Fruit fly (Drosophila melanogaster) Kc167 (cell line): ENCODE results near the gene Hus1-like.

Experiments
- Myc ChIP-seq: fragments of >200 bp; optimal IDR thresholded peaks from 2 replicates; lab custom pipeline; 2017; ENCODE audit warnings: missing external identifiers
- Sin3A ChIP-seq: fragments of >200 bp; optimal IDR thresholded peaks from 2 replicates; lab custom pipeline; 2018; ENCODE audit warnings: missing external identifiers
- h ChIP-seq: fragments of >200 bp; optimal IDR thresholded peaks from 3 replicates; lab custom pipeline; 2018; ENCODE audit warnings: missing external identifiers
- insv ChIP-seq: fragments of >200 bp; optimal IDR thresholded peaks from 3 replicates; lab custom pipeline; 2018; ENCODE audit warnings: missing external identifiers
- psq ChIP-seq: fragments of >200 bp; optimal IDR thresholded peaks from 2 replicates; lab custom pipeline; 2017; ENCODE audit warnings: missing external identifiers
- ttk ChIP-seq: sonication (Bioruptor generic); optimal IDR thresholded peaks from 2 replicates; lab custom pipeline; 2017; ENCODE audit warnings: missing external identifiers

Gene Hus1-like

DNA sequence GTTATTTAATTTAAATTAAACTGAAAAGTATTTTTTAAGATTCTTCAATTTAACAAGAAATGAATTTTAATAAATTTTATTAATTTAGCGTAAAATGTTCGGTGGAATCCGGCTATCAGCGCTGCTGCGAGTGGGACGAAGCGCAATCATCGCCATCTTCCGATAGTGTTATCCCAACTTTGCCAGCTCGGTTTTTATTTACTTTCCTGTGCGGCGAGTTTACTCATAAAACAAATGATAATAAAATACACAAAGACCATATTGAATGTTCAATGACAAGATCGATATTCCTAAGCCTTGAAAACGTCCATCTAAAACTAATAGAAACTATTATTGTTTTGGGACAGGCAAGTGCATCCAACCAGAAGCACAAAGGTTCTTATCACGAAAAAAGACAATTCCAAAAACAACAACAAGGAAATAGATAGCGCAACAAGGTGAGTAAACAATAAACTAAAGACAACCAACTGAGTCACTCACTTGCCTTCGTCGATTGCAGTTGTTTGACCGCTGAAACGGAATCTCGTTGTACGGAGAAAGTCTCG lies 1.3 kb upstream of the Hus1-like start:
- TF ChIP-seq Sin3A (no peak), psq (no peak), h (no peak)

- TF ChIP-seq Myc (lab: Kevin White, UChicago) (no peak), Sin3A (no peak), h (no peak), psq (no peak), ttk (lab: Kevin White, UChicago) (no peak), insv (lab: Kevin White, UChicago) (no peak)
Observed at dm6 chr3R:4811124-4811935, 566 bp downstream of the Hus1-like start, which contains the start of gene Gmppb. Gmppb (plus strand) TSS chr3R:4811444.

DNA sequence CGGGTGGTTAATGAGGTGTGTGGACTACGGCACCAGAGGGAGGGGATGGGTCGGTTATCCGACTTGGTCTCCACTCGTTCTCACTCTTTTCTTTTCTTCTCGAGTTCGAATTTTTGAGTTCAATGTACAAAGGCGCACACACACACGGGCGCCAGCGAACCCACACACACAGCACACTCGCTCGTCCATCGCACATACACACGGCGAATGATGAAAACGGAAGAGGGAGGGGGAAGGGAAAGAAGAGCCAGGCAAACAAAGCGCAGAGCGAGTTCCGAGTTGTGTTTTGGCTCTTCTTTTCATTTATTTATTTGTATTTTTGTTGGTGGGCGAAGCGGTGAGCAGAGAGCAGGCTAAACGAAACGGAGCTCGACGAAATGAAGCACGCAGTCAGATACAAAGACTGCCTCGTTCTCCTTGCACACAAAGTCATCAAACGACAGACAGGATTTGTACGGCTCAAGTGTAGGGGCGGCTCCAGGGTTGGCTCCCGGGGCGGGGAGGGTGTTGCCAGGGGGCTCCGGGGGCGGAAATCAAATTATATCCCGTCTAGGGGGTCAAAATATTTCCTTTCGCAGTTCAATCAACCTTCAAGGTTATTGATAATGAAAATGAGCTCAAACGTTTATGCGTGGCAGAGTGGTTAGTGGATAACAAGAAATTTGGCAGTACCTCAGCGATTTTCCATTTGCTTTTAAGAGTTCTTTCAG lies 1.8 kb downstream of the Hus1-like start:
- TF ChIP-seq Myc (lab: Kevin White, UChicago): no peak
- no peak for TF ChIP-seq h
- no peak for TF ChIP-seq ttk (lab: Kevin White, UChicago)
- no peak for TF ChIP-seq psq
- no peak for TF ChIP-seq insv (lab: Kevin White, UChicago)
- TF ChIP-seq Sin3A: no peak

dm6 chr3R:4807582-4807981 lies 4.3 kb downstream of the Hus1-like start:
- TF ChIP-seq psq (no peak), insv (lab: Kevin White, UChicago) (no peak), Myc (lab: Kevin White, UChicago) (no peak), ttk (lab: Kevin White, UChicago) (no peak), Sin3A (no peak), h (no peak)

- no peak for TF ChIP-seq h
- TF ChIP-seq psq: no peak
- TF ChIP-seq insv (lab: Kevin White, UChicago): no peak
Observed at dm6 chr3R:4806318-4806757, 5.6 kb downstream of the Hus1-like start.

DNA sequence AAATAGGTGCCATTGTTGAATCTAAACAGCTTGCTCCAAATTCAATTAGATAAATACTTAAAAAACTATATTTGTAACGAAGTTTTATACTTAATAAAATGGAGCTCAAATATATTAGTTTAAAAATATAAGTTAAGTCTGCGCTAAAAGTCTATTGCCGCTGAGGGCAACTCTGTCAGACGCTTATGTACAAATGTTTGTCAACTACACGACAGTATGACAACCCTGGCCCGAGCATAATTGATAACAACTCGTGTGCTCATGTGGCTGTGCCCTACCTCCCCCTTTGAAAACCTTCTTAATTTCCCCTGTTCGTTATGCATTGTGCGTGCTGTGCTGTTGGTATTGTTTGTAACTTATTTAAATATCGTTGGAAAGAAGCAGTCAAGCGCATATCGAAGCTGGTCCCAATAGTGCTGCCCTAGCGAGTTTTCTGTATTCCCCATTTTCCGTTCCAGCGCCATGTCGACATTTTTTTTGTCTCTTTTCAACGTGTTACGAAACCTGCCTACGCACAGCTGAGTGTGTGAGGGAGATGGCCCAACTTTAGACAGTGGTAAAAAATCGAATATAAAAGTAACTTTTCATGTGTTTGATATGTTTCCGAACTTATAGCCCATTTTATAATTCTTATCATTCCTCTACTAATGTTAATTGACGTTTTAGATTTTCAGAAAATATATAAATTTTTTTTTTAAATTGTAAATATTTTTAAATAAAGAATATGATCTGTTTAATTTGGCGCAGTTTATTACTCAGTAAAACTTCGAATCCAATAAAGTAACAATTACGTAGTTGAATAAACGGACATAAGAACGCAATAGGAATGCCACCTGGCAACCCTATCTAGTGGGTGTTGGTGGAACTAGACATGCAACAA lies 6.8 kb downstream of the Hus1-like start:
- TF ChIP-seq psq (no peak), Sin3A (no peak), h (no peak), insv (lab: Kevin White, UChicago) (no peak), ttk (lab: Kevin White, UChicago) (no peak), Myc (lab: Kevin White, UChicago) (no peak)

DNA sequence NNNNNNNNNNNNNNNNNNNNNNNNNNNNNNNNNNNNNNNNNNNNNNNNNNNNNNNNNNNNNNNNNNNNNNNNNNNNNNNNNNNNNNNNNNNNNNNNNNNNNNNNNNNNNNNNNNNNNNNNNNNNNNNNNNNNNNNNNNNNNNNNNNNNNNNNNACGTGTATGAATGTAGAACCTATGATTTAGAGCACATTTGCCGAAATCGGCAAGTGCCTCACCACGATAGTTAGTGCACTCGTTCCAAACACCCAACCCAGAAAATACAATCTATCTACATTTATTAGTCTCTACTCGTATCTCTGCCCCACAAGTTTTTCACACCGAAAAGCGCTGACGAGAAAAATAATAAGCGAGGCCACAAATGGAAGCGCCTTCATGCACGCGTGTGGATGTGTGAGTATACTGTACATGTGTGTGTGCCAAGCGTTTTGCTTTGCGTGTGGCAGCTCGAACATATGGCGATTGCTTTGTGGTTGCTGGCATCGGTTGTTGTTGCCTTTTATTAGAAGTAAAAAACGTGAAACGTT lies 7.7 kb downstream of the Hus1-like start:
- TF ChIP-seq psq (peak; percentile 11), Sin3A (no peak)

DNA sequence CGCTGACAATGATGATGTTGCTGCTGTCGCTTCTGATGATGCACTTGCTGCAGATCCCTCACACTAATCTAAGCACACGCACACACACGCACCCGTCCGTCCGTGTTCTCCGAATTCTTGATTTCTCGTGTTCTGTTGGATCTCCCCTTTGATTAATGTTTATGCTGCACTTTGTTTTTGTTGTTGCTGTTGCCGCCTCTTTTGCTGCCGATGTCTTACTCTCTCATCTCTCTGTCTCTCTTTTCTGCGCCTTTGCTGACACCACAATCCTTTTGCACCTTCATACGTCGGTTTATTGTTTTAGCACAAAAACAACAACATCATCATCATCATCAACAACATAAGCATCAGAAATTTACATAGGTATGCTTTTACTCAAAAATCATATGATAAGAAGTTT lies 13.9 kb downstream of the Hus1-like start:
- TF ChIP-seq psq (no peak), insv (lab: Kevin White, UChicago) (no peak), Sin3A (no peak), ttk (lab: Kevin White, UChicago) (no peak), Myc (lab: Kevin White, UChicago) (no peak), h (no peak)

DNA sequence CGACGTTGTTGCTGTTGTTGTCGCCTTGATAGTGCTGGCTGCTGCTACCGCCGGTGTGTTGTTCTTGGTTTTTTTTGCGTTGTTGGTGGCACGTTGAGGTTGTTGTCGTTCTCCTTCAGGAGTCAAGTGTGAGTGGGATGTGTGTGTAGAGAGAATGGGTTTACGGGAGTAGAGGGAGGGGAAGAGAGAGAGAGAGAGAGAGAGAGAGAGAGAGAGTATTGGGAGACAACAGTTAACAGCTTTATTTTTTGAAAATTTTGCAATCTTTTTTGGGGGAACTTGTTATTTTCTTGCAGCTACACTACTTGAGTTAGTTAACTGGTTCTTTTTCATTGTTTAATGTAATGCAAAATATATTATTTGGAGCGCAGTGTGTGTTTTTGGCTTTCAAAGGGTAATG lies 14.3 kb downstream of the Hus1-like start:
- TF ChIP-seq Sin3A: no peak

dm6 chr3R:4784622-4785021 lies 27.3 kb downstream of the Hus1-like start, which contains the start of gene Ccdc39:
Ccdc39 (minus strand) TSS chr3R:4784722.
- TF ChIP-seq h (no peak), psq (no peak), insv (lab: Kevin White, UChicago) (no peak), ttk (lab: Kevin White, UChicago) (no peak), Sin3A (no peak), Myc (lab: Kevin White, UChicago) (no peak)

- TF ChIP-seq insv (lab: Kevin White, UChicago) (no peak), Myc (lab: Kevin White, UChicago) (no peak), h (no peak), psq (no peak), Sin3A (no peak), ttk (lab: Kevin White, UChicago) (no peak)
Observed at dm6 chr3R:4780721-4781120, 31.2 kb downstream of the Hus1-like start.

- TF ChIP-seq insv (lab: Kevin White, UChicago) (no peak), ttk (lab: Kevin White, UChicago) (no peak), Sin3A (no peak), psq (no peak), Myc (lab: Kevin White, UChicago) (no peak), h (no peak)
Observed at dm6 chr3R:4780262-4780661, 31.6 kb downstream of the Hus1-like start, which contains the start of gene CG14655. CG14655 (minus strand) TSS chr3R:4780302.
